Fruit fly (Drosophila melanogaster) whole organism, larva: ENCODE measurements around the gene CG7557.

Source experiments
- noc ChIP-seq: fragments of 200-800 bp; sonication (Bioruptor generic); optimal IDR thresholded peaks from 3 replicates; lab custom pipeline; 2019; ENCODE audit warnings: missing biosample characterization, mild to moderate bottlenecking, missing genetic modification characterization, moderate library complexity

The CG7557 gene

DNA sequence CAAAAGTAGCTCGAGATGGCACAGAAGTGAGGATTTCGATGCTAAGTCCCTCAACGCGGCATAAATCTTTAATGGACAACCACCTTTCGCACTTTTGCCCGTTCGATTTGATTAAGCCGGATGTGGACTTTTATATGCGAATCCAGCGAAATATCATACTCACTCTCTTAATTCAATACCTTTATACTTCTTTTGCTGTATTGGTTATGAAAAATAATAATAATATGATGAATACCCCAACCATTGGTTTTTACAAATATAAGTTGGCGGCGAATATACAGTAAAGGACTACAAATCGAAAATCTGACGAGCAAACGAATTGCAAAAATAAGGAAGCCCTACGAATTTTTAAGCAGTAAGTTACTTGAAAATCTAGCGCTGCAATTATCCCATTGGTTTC is 28.0 kb downstream of the CG7557 start, which contains the start of gene Vha16-3:
Gene Vha16-3, plus strand, starts transcription at position 301 of the 400 bp plus-strand sequence.
- no peak for TF ChIP-seq noc (tag; lab: Kevin White, UChicago)

DNA sequence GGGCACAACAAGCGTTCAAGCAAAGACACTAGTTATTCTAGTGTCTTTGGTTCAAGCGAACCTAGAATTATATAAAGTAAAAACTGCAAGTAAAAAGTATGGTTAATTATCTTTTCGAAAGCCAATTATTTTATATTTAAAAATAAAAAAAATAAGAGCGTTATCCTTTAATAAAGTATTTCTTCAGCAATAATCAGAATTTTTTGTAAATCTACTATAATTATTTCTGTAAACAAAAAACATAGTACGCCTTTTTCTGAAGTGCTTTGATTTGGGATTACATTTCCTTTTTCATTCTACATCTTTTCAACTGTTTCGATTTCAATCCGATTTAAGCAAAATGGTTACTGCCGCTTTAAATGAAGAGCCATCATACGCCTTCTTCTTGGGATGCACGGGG is 29.7 kb downstream of the CG7557 start, which contains the start of gene Vha16-2:
Gene Vha16-2, plus strand, starts transcription at position 301 of the 400 bp plus-strand sequence.
- no peak for TF ChIP-seq noc (tag; lab: Kevin White, UChicago)

- no peak for TF ChIP-seq noc (tag; lab: Kevin White, UChicago)
These were observed 35.3 kb downstream of the CG7557 start for dm6 chr3L:11480304-11480703.

dm6 chr3L:11483135-11483534 is 38.2 kb downstream of the CG7557 start:
- no peak for TF ChIP-seq noc (tag; lab: Kevin White, UChicago)

DNA sequence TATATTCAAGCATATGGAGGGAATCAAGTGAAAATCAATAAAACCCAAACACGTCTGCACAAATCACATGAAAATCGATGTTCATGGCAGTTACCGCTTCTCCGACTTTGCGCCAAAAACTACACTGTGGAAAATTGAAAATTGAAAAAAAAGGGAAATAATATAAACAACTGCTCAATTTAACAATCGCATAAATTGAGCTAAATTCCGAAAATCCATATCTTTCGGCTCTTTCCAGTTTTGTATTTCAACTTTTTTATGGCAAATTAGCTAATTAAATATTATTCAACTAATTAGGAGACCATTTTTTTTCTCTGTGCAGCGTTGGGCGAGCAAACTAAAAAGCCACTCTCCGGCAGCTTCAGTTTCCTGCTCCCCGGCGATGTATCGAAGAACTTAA is 39.5 kb downstream of the CG7557 start:
- TF ChIP-seq noc (tag; lab: Kevin White, UChicago), result no peak

dm6 chr3L:11485956-11486609 is 41.1 kb downstream of the CG7557 start:
- no peak for TF ChIP-seq noc (tag; lab: Kevin White, UChicago)

- peak; percentile 45 for TF ChIP-seq noc (tag; lab: Kevin White, UChicago)
These were observed 42.5 kb downstream of the CG7557 start, which contains the start of gene chrb for dm6 chr3L:11487327-11487973. Gene chrb (plus strand): TSS chr3L:11487550.

DNA sequence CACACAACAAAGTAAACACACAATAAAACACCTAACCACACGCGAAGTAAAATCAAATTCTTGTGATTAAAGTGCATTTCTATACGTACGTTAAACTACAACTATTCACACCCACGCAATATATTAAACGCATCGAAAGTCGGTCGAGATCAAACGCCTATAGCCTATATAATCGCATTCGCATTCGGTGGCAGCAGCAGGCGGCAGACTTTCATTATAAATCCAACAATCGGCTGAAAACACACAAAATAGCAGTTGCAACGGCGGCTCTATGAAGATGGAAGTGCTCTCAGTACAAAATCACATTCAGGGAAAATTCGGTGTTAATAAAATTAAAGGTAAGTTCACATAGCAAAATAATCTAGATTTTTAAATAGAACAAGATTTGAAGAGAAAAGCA is 43.3 kb downstream of the CG7557 start:
- TF ChIP-seq noc (tag; lab: Kevin White, UChicago), result no peak

- TF ChIP-seq noc (tag; lab: Kevin White, UChicago), result no peak
These were observed 44.5 kb downstream of the CG7557 start for dm6 chr3L:11489489-11489888.

dm6 chr3L:11490539-11490938 is 45.6 kb downstream of the CG7557 start:
- no peak for TF ChIP-seq noc (tag; lab: Kevin White, UChicago)

dm6 chr3L:11491222-11491873 is 46.4 kb downstream of the CG7557 start:
- TF ChIP-seq noc (tag; lab: Kevin White, UChicago), result peak; percentile 91

dm6 chr3L:11491874-11492268 is 46.9 kb downstream of the CG7557 start:
- no peak for TF ChIP-seq noc (tag; lab: Kevin White, UChicago)

DNA sequence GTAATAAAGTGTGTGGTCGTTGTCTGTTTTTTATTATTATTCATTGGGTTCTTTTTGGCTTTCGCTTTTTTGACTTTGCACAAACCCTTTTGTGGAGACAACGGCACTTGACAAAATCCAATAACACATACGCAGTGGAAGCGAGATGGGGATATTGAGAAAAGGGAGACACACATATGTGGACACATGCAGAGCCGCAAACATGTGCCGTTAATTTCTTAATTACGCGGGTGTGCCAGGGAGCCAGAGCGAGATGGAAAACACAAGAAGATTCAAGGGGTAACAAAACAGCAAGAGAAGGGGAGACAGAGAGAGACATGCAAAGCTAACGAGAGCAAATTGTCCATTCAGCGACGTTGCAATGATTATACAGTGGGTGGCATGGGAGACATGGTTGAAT is 47.5 kb downstream of the CG7557 start:
- TF ChIP-seq noc (tag; lab: Kevin White, UChicago), result peak; percentile 2

DNA sequence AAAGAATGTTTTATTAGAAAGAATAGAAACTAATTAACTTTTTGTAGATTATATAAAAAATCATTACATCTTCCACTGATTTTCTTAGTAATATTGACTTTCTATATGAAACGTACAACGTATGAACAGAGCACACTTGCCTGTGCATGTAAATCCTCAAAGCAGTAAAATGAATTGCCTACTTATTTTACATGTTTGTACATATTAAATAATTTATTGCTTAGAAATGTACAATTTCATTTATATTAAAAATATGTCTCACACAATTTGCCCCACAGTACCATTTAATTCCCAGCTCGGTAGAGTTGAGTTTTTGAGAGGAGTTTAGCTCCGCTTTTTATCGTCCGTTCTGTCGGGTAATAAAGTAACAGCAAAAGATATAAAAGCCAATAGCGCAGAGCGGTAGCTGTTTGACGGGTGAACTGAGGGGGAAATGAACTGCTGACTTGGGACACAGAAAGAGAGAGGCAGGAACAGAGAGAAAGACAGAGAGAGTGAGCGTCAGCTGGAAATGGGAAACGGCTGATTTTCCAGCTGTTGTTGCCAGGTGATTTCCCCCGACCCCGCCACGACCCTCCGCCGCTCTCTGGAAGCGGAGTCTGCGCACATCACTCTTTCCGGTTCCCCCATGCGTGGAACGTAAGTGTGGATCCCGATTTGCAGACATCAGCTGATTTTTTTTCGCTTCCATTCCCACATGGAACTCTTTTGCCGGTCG is 48.3 kb downstream of the CG7557 start:
- no peak for TF ChIP-seq noc (tag; lab: Kevin White, UChicago)
